Worm (Caenorhabditis elegans): Measurements from ENCODE around the gene T10B10.9.

ce11 chrX:15155054-15155453 is 9.2 kb upstream of the T10B10.9 start:
- TF ChIP-seq klf-2 (GFP tag; conservative IDR thresholded peaks at IDR 0.05): no peak
- no peak for TF ChIP-seq ref-1 (GFP tag; conservative IDR thresholded peaks at IDR 0.05)
- TF ChIP-seq tab-1 (GFP tag; IDR thresholded peaks at IDR 0.05): no peak
- no peak for TF ChIP-seq flt-1 (GFP tag; IDR thresholded peaks at IDR 0.05)
- no peak for TF ChIP-seq med-1 (GFP tag; optimal IDR thresholded peaks at IDR 0.05; ENCODE audit: insufficient read depth)
- TF ChIP-seq T22C8.4 (GFP tag; IDR thresholded peaks at IDR 0.05): no peak
- TF ChIP-seq ztf-29 (GFP tag; IDR thresholded peaks at IDR 0.05): no peak
- no peak for TF ChIP-seq ztf-23 (GFP tag; IDR thresholded peaks at IDR 0.05)
- no peak for TF ChIP-seq cog-1 (tag; optimal IDR thresholded peaks at IDR 0.05)
